Fruit fly (Drosophila melanogaster): Measurements from ENCODE around the gene CG4281.
A peak's percentile ranks its signal among the peaks of the same experiment; 100 is the strongest.

The CG4281 gene

DNA sequence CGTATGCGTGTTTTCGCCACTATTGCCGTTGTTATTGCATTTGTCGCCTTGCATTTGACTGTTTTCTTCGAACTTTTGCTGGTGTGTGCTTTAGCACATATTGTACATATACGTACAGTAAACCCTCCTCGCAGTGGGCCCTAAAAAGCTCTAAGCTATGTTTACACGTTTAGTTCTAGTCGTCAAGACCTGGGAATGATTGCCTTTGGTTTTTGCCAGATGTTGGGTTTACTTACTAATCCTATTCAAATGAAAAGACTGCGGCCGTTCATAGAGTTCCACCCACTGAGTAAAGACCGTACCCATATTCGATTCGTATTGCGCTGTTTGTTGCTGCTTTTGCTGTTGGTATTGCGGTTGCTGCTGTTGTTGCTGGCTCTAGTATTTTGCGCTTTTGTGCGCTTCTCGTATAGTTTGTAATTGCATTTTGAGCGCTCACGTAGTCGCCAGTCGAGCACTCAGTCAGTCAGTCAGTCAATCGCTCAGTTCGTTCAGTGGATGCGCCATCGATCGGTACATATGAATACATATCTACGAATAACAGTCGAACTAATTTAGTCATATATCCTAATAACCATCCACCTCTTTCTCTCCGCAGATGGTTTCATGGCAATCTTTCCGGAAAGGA lies 43.0 kb upstream of the CG4281 start (continued):
- TF ChIP-seq Hr38 (GFP tag; optimal IDR thresholded peaks at IDR 0.05): no peak
- TF ChIP-seq CG6276 (GFP tag; optimal IDR thresholded peaks at IDR 0.05): peak; percentile 83
- no peak for TF ChIP-seq CG11762 (GFP tag; optimal IDR thresholded peaks at IDR 0.05; ENCODE audit: insufficient read depth)
- TF ChIP-seq Gug (GFP tag; IDR thresholded peaks at IDR 0.05): peak; percentile 69
- TF ChIP-seq dsx (GFP tag; optimal IDR thresholded peaks at IDR 0.05; ENCODE audit: poor library complexity, severe bottlenecking): no peak
- no peak for TF ChIP-seq Ets96B (tag; optimal IDR thresholded peaks at IDR 0.05)
- TF ChIP-seq lz (GFP tag; optimal IDR thresholded peaks at IDR 0.05): peak; percentile 10
- no peak for TF ChIP-seq CG9139 (GFP tag; optimal IDR thresholded peaks at IDR 0.05)
- no peak for TF ChIP-seq CG6808 (GFP tag; optimal IDR thresholded peaks at IDR 0.05)
- peak; percentile 70 for TF ChIP-seq CG4318 (GFP tag; optimal IDR thresholded peaks at IDR 0.05)
- TF ChIP-seq Sox102F (GFP tag; optimal IDR thresholded peaks at IDR 0.05): no peak
- TF ChIP-seq CG34406 (GFP tag; optimal IDR thresholded peaks at IDR 0.05): no peak
- TF ChIP-seq CG6163 (GFP tag; IDR thresholded peaks at IDR 0.05): peak; percentile 84
- no peak for TF ChIP-seq cyc (GFP tag; optimal IDR thresholded peaks at IDR 0.05)
- no peak for TF ChIP-seq Smox (GFP tag; optimal IDR thresholded peaks at IDR 0.05)
- TF ChIP-seq Ets21C (GFP tag; optimal IDR thresholded peaks at IDR 0.05): no peak
- TF ChIP-seq acj6 (GFP tag; optimal IDR thresholded peaks at IDR 0.05): peak; percentile 36
- peak; percentile 84 for TF ChIP-seq CG8119 (GFP tag; IDR thresholded peaks at IDR 0.05)
- peak; percentile 85 for TF ChIP-seq Hr4 (GFP tag; optimal IDR thresholded peaks at IDR 0.05)
- TF ChIP-seq topi (GFP tag; optimal IDR thresholded peaks at IDR 0.05): no peak
- no peak for TF ChIP-seq CG11902 (GFP tag; optimal IDR thresholded peaks at IDR 0.05)
- no peak for TF ChIP-seq Eip75B (GFP tag; optimal IDR thresholded peaks at IDR 0.05)
- TF ChIP-seq CG3032 (tag; optimal IDR thresholded peaks at IDR 0.05): no peak
- no peak for TF ChIP-seq vri (GFP tag; optimal IDR thresholded peaks at IDR 0.05)
- TF ChIP-seq ss (GFP tag; optimal IDR thresholded peaks at IDR 0.05): no peak
- TF ChIP-seq CG10631 (GFP tag; optimal IDR thresholded peaks at IDR 0.05): peak; percentile 10
- TF ChIP-seq net (GFP tag; optimal IDR thresholded peaks at IDR 0.05): peak; percentile 67
- no peak for TF ChIP-seq fd85E (GFP tag; optimal IDR thresholded peaks at IDR 0.05)
- peak; percentile 35 for TF ChIP-seq Hr39 (GFP tag; optimal IDR thresholded peaks at IDR 0.05)
- TF ChIP-seq CG6792 (GFP tag; optimal IDR thresholded peaks at IDR 0.05): no peak
- TF ChIP-seq OdsH (GFP tag; optimal IDR thresholded peaks at IDR 0.05): peak; percentile 63
- peak; percentile 9 for TF ChIP-seq svp (GFP tag)
- peak; percentile 24 for TF ChIP-seq CG3919 (GFP tag; optimal IDR thresholded peaks at IDR 0.05)
- peak; percentile 78 for TF ChIP-seq Lpt (GFP tag; optimal IDR thresholded peaks at IDR 0.05)
- no peak for TF ChIP-seq CG8632 (GFP tag; optimal IDR thresholded peaks at IDR 0.05)
- peak; percentile 23 for TF ChIP-seq Sox14 (GFP tag; optimal IDR thresholded peaks at IDR 0.05)
- TF ChIP-seq esn (GFP tag; optimal IDR thresholded peaks at IDR 0.05): peak; percentile 12
- peak; percentile 90 for TF ChIP-seq CG15336 (GFP tag; IDR thresholded peaks at IDR 0.05)

DNA sequence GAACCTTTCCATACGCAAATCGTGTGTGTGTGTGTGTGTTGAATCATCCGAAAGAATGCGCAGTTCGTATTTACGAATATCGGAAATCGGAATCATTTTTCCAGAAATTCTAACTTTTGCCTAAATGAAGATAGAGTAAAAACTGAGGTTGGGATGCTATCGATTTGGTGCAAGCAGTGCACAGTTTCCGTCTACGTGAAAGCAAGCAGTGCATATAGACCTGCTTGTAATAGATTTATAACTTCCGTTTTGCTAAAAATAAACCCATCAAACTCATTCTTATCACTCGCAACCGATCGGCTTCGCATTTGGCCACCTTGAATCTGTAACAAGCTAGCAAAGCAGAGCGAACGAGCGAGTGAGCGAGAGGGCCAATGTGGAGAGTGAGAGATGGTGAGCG lies 41.4 kb upstream of the CG4281 start:
- TF ChIP-seq fd59A (GFP tag; optimal IDR thresholded peaks at IDR 0.05) (no peak), spab (GFP tag; optimal IDR thresholded peaks at IDR 0.05) (no peak), fd85E (GFP tag; optimal IDR thresholded peaks at IDR 0.05) (no peak), topi (GFP tag; optimal IDR thresholded peaks at IDR 0.05) (no peak), Gug (GFP tag; IDR thresholded peaks at IDR 0.05) (no peak), CG6792 (GFP tag; optimal IDR thresholded peaks at IDR 0.05) (no peak), CG8319 (GFP tag; optimal IDR thresholded peaks at IDR 0.05) (no peak), CG3032 (tag; optimal IDR thresholded peaks at IDR 0.05) (no peak), cyc (GFP tag; optimal IDR thresholded peaks at IDR 0.05) (no peak), CG11902 (GFP tag; optimal IDR thresholded peaks at IDR 0.05) (no peak)
